Worm (Caenorhabditis elegans): Measurements from ENCODE around the gene K01A6.6.

DNA sequence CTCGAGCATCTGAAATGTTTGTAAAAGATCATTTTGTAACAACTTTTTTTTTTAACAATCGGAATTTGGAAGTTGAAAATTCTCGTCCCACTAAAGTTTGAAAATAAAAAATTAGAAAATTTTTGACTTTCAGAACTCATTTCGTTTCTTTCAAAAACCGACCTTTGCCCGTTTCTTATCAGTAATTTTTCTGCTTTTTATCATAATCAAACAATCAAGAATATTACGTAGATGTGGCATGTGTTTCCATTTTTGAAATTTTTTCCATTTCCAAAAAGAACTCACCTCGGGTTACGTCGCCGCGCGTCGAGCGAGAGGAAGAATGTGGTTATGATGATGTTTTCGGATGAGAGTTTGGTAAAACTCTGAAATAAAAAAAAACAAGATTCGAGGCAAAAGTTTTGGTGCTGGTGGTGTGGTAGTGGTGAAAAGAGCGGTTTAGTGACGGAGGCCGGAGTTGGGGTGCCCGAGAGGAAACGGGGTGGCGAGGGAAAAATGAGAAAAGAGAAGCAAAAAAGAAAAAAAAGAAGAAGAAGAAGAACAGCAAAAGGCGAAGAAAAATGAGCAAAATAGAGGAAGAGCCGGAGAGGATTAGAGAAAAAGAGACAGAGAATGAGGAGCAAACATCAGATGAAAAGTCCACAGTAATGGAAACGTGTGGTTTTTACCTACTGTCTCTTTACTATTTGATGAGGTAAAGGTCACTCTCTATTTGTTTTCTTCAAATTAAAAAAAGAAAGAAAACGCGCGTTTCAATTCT, 25.8 kb downstream of the K01A6.6 start, which contains the start of gene T12A7.2:
- TF ChIP-seq unc-55 (GFP tag; optimal IDR thresholded peaks at IDR 0.05) (no peak), hlh-30 (tag; optimal IDR thresholded peaks at IDR 0.05; ENCODE audit: insufficient read depth) (no peak), pha-4 (tag; optimal IDR thresholded peaks at IDR 0.05) (no peak), F13H6.1 (tag; optimal IDR thresholded peaks at IDR 0.05) (no peak), dmd-4 (tag; optimal IDR thresholded peaks at IDR 0.05; ENCODE audit: borderline replicate concordance) (no peak), dve-1 (tag; optimal IDR thresholded peaks at IDR 0.05) (no peak), ama-1 (optimal IDR thresholded peaks at IDR 0.05) (no peak), pqm-1 (tag; optimal IDR thresholded peaks at IDR 0.05) (no peak), ceh-34 (tag; optimal IDR thresholded peaks at IDR 0.05) (no peak), nhr-11 (tag; optimal IDR thresholded peaks at IDR 0.05) (no peak)

Data from whole organism, late embryonic.